Worm (Caenorhabditis elegans) whole organism, late embryonic: ENCODE measurements around the gene ZK105.3.

Source experiments
- C38D4.7 ChIP-seq: fragments of 200-800 bp; sonication (Bioruptor generic); optimal IDR thresholded peaks from 2 replicates; lab custom pipeline; 2018; ENCODE audit warnings: mild to moderate bottlenecking, missing genetic modification characterization, moderate library complexity, missing compliant biosample characterization
- F13H6.1 ChIP-seq: sonication (generic microtip); optimal IDR thresholded peaks from 2 replicates; lab custom pipeline; 2016; ENCODE audit warnings: missing genetic modification characterization, missing compliant biosample characterization
- K02D7.2 ChIP-seq: sonication (generic microtip); optimal IDR thresholded peaks from 2 replicates; lab custom pipeline; 2017; ENCODE audit warnings: mild to moderate bottlenecking, missing genetic modification characterization, missing compliant biosample characterization
- K09A11.1 ChIP-seq: sonication (generic microtip); optimal IDR thresholded peaks from 2 replicates; lab custom pipeline; 2017; ENCODE audit warnings: antibody characterized with exemption, mild to moderate bottlenecking, missing genetic modification characterization, missing compliant biosample characterization; ENCODE audit not compliant: insufficient read depth
- T23F11.4 ChIP-seq: fragments of 200-800 bp; sonication (Bioruptor generic); optimal IDR thresholded peaks from 2 replicates; lab custom pipeline; 2018; ENCODE audit warnings: mild to moderate bottlenecking, missing genetic modification characterization, missing compliant biosample characterization
- ahr-1 ChIP-seq: sonication (generic microtip); optimal IDR thresholded peaks from 2 replicates; lab custom pipeline; 2016; ENCODE audit warnings: missing genetic modification characterization, missing compliant biosample characterization
- ceh-18 ChIP-seq: sonication (generic microtip); optimal IDR thresholded peaks from 2 replicates; lab custom pipeline; 2016; ENCODE audit warnings: missing genetic modification characterization, missing compliant biosample characterization
- ceh-19 ChIP-seq: fragments of 200-800 bp; sonication (Bioruptor generic); optimal IDR thresholded peaks from 2 replicates; lab custom pipeline; 2018; ENCODE audit warnings: mild to moderate bottlenecking, missing genetic modification characterization, missing compliant biosample characterization
- ceh-2 ChIP-seq: sonication (generic microtip); optimal IDR thresholded peaks from 2 replicates; lab custom pipeline; 2016; ENCODE audit warnings: missing genotype, missing genetic modification characterization, missing compliant biosample characterization
- ceh-22 ChIP-seq: sonication (generic microtip); optimal IDR thresholded peaks from 2 replicates; lab custom pipeline; 2017; ENCODE audit warnings: missing biosample characterization, missing genetic modification characterization
- ceh-24 ChIP-seq: sonication (generic microtip); optimal IDR thresholded peaks from 2 replicates; lab custom pipeline; 2016; ENCODE audit warnings: mild to moderate bottlenecking, missing genetic modification characterization, missing compliant biosample characterization
- ceh-30 ChIP-seq: fragments of 150-350 bp; optimal IDR thresholded peaks from 2 replicates; lab custom pipeline; 2014; ENCODE audit warnings: missing biosample characterization, missing genetic modification characterization
- ceh-31 ChIP-seq: sonication (generic microtip); optimal IDR thresholded peaks from 2 replicates; lab custom pipeline; 2016; ENCODE audit warnings: missing genetic modification characterization, missing compliant biosample characterization
- ceh-34 ChIP-seq: sonication (generic microtip); optimal IDR thresholded peaks from 2 replicates; lab custom pipeline; 2016; ENCODE audit warnings: mild to moderate bottlenecking, missing genetic modification characterization, missing compliant biosample characterization
- ceh-45 ChIP-seq: fragments of 200-800 bp; sonication (Bioruptor generic); IDR thresholded peaks from 2 replicates; pipeline ENCODE4 v1.3.6; 2022; ENCODE audit warnings: missing genetic modification reagents, missing genetic modification characterization, missing compliant biosample characterization
- ceh-48 ChIP-seq: sonication (generic microtip); optimal IDR thresholded peaks from 2 replicates; lab custom pipeline; 2016; ENCODE audit warnings: missing genetic modification characterization, inconsistent platforms, missing compliant biosample characterization
- ceh-6 ChIP-seq: fragments of 200-800 bp; sonication (Bioruptor generic); optimal IDR thresholded peaks from 2 replicates; lab custom pipeline; 2018; ENCODE audit warnings: mild to moderate bottlenecking, missing genetic modification characterization, missing compliant biosample characterization
- dve-1 ChIP-seq: sonication (generic microtip); optimal IDR thresholded peaks from 2 replicates; lab custom pipeline; 2017; ENCODE audit warnings: antibody characterized with exemption, mild to moderate bottlenecking, missing genetic modification characterization, missing compliant biosample characterization
- elt-2 ChIP-seq: sonication (generic microtip); optimal IDR thresholded peaks from 2 replicates; lab custom pipeline; 2016; ENCODE audit warnings: missing genetic modification reagents, missing genetic modification characterization, missing compliant biosample characterization
- elt-4 ChIP-seq: sonication (generic microtip); optimal IDR thresholded peaks from 2 replicates; lab custom pipeline; 2016; ENCODE audit warnings: missing genetic modification characterization, missing compliant biosample characterization
- ets-4 ChIP-seq: sonication (generic microtip); optimal IDR thresholded peaks from 2 replicates; lab custom pipeline; 2016; ENCODE audit warnings: missing genetic modification characterization, missing compliant biosample characterization
- eyg-1 ChIP-seq: sonication (generic microtip); optimal IDR thresholded peaks from 2 replicates; lab custom pipeline; 2016; ENCODE audit warnings: missing genotype, missing genetic modification characterization, missing compliant biosample characterization
- fax-1 ChIP-seq: sonication (generic microtip); optimal IDR thresholded peaks from 2 replicates; lab custom pipeline; 2016; ENCODE audit warnings: missing genotype, missing genetic modification characterization, missing compliant biosample characterization
- gmeb-2 ChIP-seq: sonication (generic microtip); optimal IDR thresholded peaks from 2 replicates; lab custom pipeline; 2016; ENCODE audit warnings: missing genetic modification characterization, inconsistent platforms, missing compliant biosample characterization
- hlh-15 ChIP-seq: sonication (generic microtip); optimal IDR thresholded peaks from 2 replicates; lab custom pipeline; 2016; ENCODE audit warnings: missing genetic modification characterization, missing compliant biosample characterization
- hlh-8 ChIP-seq: sonication (generic microtip); optimal IDR thresholded peaks from 2 replicates; lab custom pipeline; 2016; ENCODE audit warnings: missing genotype, missing genetic modification characterization, missing compliant biosample characterization
- lin-11 ChIP-seq: fragments of 200-800 bp; sonication (Bioruptor generic); optimal IDR thresholded peaks from 2 replicates; lab custom pipeline; 2018; ENCODE audit warnings: mild to moderate bottlenecking, missing genetic modification characterization, missing compliant biosample characterization
- madf-2 ChIP-seq: sonication (generic microtip); optimal IDR thresholded peaks from 2 replicates; lab custom pipeline; 2017; ENCODE audit warnings: missing genetic modification characterization, missing compliant biosample characterization
- mec-3 ChIP-seq: sonication (generic microtip); optimal IDR thresholded peaks from 2 replicates; lab custom pipeline; 2016; ENCODE audit warnings: borderline replicate concordance, missing genetic modification characterization, missing compliant biosample characterization
- nhr-232 ChIP-seq: sonication (generic microtip); optimal IDR thresholded peaks from 2 replicates; lab custom pipeline; 2016; ENCODE audit warnings: missing genetic modification characterization, missing compliant biosample characterization
- odd-2 ChIP-seq: sonication (generic microtip); optimal IDR thresholded peaks from 2 replicates; lab custom pipeline; 2017; ENCODE audit warnings: antibody characterized with exemption, mild to moderate bottlenecking, missing genetic modification characterization, missing compliant biosample characterization
- pag-3 ChIP-seq: sonication (generic microtip); optimal IDR thresholded peaks from 2 replicates; lab custom pipeline; 2016; ENCODE audit warnings: missing compliant biosample characterization, missing genetic modification characterization, borderline replicate concordance
- pat-9 ChIP-seq: fragments of 200-800 bp; sonication (Bioruptor generic); optimal IDR thresholded peaks from 2 replicates; lab custom pipeline; 2018; ENCODE audit warnings: mild to moderate bottlenecking, missing genetic modification characterization, moderate library complexity, missing compliant biosample characterization
- pax-1 ChIP-seq: fragments of 150-350 bp; optimal IDR thresholded peaks from 2 replicates; lab custom pipeline; 2014; ENCODE audit warnings: missing biosample characterization, missing genetic modification characterization
- pha-4 ChIP-seq: fragments of 150-350 bp; optimal IDR thresholded peaks from 2 replicates; lab custom pipeline; 2018; ENCODE audit warnings: missing biosample characterization, missing genetic modification reagents, missing genetic modification characterization
- rnt-1 ChIP-seq: sonication (generic microtip); optimal IDR thresholded peaks from 2 replicates; lab custom pipeline; 2016; ENCODE audit warnings: missing genetic modification characterization, missing compliant biosample characterization
- sox-2 ChIP-seq: fragments of 200-800 bp; sonication (Bioruptor generic); IDR thresholded peaks from 2 replicates; pipeline ENCODE4 v1.3.6; 2022; ENCODE audit warnings: missing genetic modification reagents, missing genetic modification characterization, missing compliant biosample characterization
- tbx-2 ChIP-seq: sonication (generic microtip); optimal IDR thresholded peaks from 2 replicates; lab custom pipeline; 2016; ENCODE audit warnings: missing genetic modification characterization, missing compliant biosample characterization
- tbx-7 ChIP-seq: sonication (generic microtip); optimal IDR thresholded peaks from 2 replicates; lab custom pipeline; 2016; ENCODE audit warnings: missing genotype, missing genetic modification characterization, missing compliant biosample characterization
- unc-42 ChIP-seq: sonication (generic microtip); optimal IDR thresholded peaks from 2 replicates; lab custom pipeline; 2016; ENCODE audit warnings: missing genotype, missing genetic modification characterization, missing compliant biosample characterization
- zip-5 ChIP-seq: sonication (generic microtip); optimal IDR thresholded peaks from 2 replicates; lab custom pipeline; 2016; ENCODE audit warnings: missing genetic modification characterization, missing compliant biosample characterization

The ZK105.3 gene

DNA sequence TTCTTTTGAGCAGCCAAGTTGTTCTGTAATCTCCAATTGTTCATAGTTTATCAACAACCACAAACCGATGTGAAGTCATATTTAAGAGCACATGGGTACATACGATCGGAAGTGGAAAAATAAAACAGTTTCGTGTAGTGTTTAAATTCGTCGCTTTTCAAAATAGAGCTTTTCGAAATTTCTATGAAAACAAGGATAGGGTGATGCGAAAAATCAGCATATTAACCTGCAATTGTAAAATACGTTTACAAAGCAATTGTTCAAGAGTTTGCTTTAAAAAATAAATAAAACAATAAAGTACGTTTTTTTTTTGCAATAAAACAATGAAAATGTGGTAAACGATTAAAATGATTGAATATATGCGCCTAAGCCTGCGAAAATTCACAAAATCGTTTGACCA, 25.0 kb downstream of the ZK105.3 start, which contains the start of gene ZK105.14:
Gene ZK105.14 (minus strand): TSS at position 101 of the 400 bp plus-strand sequence.
- TF ChIP-seq eyg-1 (tag; lab: Kevin White, UChicago) (no peak), gmeb-2 (tag; lab: Kevin White, UChicago) (no peak), ceh-34 (tag; lab: Kevin White, UChicago) (no peak), madf-2 (no peak), ceh-31 (no peak)

DNA sequence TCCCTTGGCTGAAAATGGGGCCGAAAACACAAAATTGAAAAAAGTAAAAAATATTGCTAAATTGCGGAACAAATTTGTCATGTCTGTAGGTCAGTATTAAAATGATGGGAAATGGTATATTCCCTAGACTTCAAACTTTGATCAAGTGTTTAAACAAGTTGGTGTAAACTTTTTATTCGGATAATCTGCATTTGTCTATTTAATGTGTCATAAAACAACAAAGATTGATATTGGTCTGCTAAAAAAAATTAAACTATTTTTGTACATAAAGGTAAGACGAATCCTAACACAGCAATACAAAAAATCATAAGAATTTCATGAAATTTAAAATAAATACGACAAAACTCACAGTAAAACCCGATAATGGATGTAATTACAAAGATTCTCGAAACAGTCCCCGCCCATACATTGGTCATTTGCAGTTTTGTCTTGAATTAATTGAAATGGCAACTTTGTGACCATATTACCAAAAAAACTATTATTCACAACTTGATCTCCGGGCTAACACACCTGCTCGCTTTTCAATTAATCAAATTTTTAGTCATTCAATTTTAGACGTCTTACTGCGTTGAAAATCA, 27.1 kb downstream of the ZK105.3 start, which contains the start of the genes ZK105.6 and ZK105.8:
Gene ZK105.6 (minus strand): TSS at position 101 of the 578 bp plus-strand sequence.
Gene ZK105.8 (plus strand): TSS at position 528 of the 578 bp plus-strand sequence.
- TF ChIP-seq unc-42 (tag; lab: Kevin White, UChicago) (peak; percentile 18), hlh-8 (tag; lab: Kevin White, UChicago) (no peak)

- TF ChIP-seq ceh-30 (tag; lab: Kevin White, UChicago) (no peak), K02D7.2 (no peak), pat-9 (tag; lab: Kevin White, UChicago) (no peak), odd-2 (tag; lab: Kevin White, UChicago) (no peak), lin-11 (tag; lab: Kevin White, UChicago) (no peak), pax-1 (tag; lab: Kevin White, UChicago) (no peak), ceh-31 (no peak), elt-2 (tag; lab: Kevin White, UChicago) (no peak), ceh-2 (tag; lab: Kevin White, UChicago) (no peak), T23F11.4 (GFP tag; lab: Kevin White, UChicago) (no peak), dve-1 (tag; lab: Kevin White, UChicago) (no peak), rnt-1 (tag; lab: Kevin White, UChicago) (no peak), F13H6.1 (tag; lab: Kevin White, UChicago) (no peak), sox-2 (no peak), pha-4 (tag; lab: Kevin White, UChicago) (no peak), ceh-45 (GFP tag; lab: Robert Waterston, UW) (no peak), tbx-2 (tag; lab: Kevin White, UChicago) (no peak)
Measured at ce11 chrV:7726202-7726601, 29.3 kb downstream of the ZK105.3 start.

DNA sequence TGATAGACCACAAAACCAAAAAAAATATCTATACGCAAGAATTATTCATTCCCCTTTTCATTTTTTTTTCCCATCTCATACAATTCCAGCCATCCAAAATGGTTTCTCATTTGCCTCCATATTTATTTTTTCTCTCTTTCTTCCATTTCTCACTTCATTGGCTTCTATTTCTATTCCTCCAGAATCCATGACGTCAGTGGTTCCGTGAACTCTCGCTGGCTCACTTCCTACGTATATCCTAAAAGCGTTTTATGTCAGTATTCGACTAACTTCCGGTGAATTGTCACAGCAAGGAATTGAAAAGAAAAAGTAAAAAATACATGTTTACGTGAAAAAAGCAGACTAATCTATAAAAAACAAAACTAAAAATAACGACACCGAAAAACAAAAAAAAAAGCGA, 30.0 kb downstream of the ZK105.3 start:
- TF ChIP-seq ahr-1 (tag; lab: Kevin White, UChicago), result no peak
- no peak for TF ChIP-seq ets-4
- no peak for TF ChIP-seq zip-5 (tag; lab: Kevin White, UChicago)
- TF ChIP-seq hlh-8 (tag; lab: Kevin White, UChicago), result no peak
- TF ChIP-seq ceh-48 (tag; lab: Kevin White, UChicago), result no peak
- no peak for TF ChIP-seq sox-2
- no peak for TF ChIP-seq C38D4.7 (GFP tag; lab: Kevin White, UChicago)
- no peak for TF ChIP-seq hlh-15 (tag; lab: Kevin White, UChicago)
- no peak for TF ChIP-seq tbx-7 (tag; lab: Kevin White, UChicago)
- TF ChIP-seq ceh-19 (GFP tag; lab: Kevin White, UChicago), result no peak
- no peak for TF ChIP-seq ceh-6 (GFP tag; lab: Kevin White, UChicago)
- TF ChIP-seq ceh-18 (tag; lab: Kevin White, UChicago), result no peak
- no peak for TF ChIP-seq tbx-2 (tag; lab: Kevin White, UChicago)

DNA sequence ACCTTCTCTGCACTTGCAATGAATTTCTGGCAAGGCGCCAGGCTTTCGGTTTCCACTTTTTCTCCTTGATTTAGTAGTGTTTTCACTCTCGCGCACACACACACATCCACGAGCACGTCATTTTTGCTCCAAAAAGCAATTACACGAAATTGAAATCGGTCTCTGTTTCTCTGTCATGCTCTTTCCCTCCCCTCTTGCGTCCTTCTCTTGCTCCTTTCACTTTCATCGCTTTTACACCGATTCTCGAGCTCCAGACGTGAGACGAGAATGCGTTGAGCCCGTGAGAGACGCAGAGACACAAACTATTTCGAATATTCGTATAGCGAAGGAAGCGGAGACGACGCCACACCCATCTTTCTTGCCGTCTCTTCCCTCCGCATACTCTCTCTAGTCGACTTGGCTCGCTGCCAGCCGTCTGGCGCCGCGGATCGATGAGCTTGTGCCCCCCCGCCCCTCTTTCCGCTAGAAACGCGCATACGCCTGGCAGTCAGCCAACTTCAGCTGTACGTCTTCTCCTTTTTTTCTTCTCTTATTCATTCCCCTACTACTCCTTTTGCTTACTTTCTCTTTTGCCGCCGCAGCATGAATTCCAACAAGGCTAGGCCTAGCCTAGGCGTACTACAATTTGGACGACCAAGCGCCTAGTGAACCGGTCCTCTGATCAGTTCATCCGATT, 31.2 kb downstream of the ZK105.3 start:
- TF ChIP-seq ceh-19 (GFP tag; lab: Kevin White, UChicago) (peak; percentile 47), fax-1 (tag; lab: Kevin White, UChicago) (no peak), unc-42 (tag; lab: Kevin White, UChicago) (peak; percentile 95), lin-11 (tag; lab: Kevin White, UChicago) (no peak), hlh-8 (tag; lab: Kevin White, UChicago) (peak; percentile 31), ceh-34 (tag; lab: Kevin White, UChicago) (peak; percentile 84), madf-2 (no peak), ceh-2 (tag; lab: Kevin White, UChicago) (peak; percentile 0), rnt-1 (tag; lab: Kevin White, UChicago) (peak; percentile 53), ceh-31 (peak; percentile 77), ets-4 (no peak), K09A11.1 (tag; lab: Kevin White, UChicago) (no peak), pag-3 (tag; lab: Kevin White, UChicago) (no peak), gmeb-2 (tag; lab: Kevin White, UChicago) (no peak), dve-1 (tag; lab: Kevin White, UChicago) (peak; percentile 32), ceh-22 (no peak), nhr-232 (tag; lab: Kevin White, UChicago) (no peak), elt-4 (tag; lab: Kevin White, UChicago) (no peak), ceh-24 (no peak), mec-3 (no peak)
